Fruit fly (Drosophila melanogaster): ENCODE results near the gene PIG-C.

PIG-C gene

dm6 chr3L:3303087-3303526 is 15.9 kb downstream of the PIG-C start, which contains the start of gene CG14968 (continued):
- TF ChIP-seq spab (GFP tag; optimal IDR thresholded peaks at IDR 0.05) = peak; percentile 80
- peak; percentile 98 for TF ChIP-seq Eip78C (GFP tag)
- peak; percentile 88 for TF ChIP-seq CG3032 (tag; optimal IDR thresholded peaks at IDR 0.05)
- peak; percentile 91 for TF ChIP-seq dsx (GFP tag; optimal IDR thresholded peaks at IDR 0.05; ENCODE audit: poor library complexity, severe bottlenecking)
- TF ChIP-seq ss (GFP tag; optimal IDR thresholded peaks at IDR 0.05) = peak; percentile 79 to 89
- TF ChIP-seq CG1621 (tag; optimal IDR thresholded peaks at IDR 0.05) = peak; percentile 67
- TF ChIP-seq Sox15 (GFP tag; optimal IDR thresholded peaks at IDR 0.05) = peak; percentile 88
- peak; percentile 93 for TF ChIP-seq Sox102F (GFP tag; optimal IDR thresholded peaks at IDR 0.05)
- TF ChIP-seq acj6 (GFP tag; optimal IDR thresholded peaks at IDR 0.05) = peak; percentile 95
- TF ChIP-seq CG9139 (GFP tag; optimal IDR thresholded peaks at IDR 0.05) = peak; percentile 77
- TF ChIP-seq pdm3 (GFP tag; optimal IDR thresholded peaks at IDR 0.05) = peak; percentile 91
- peak; percentile 92 for TF ChIP-seq CG6792 (GFP tag; optimal IDR thresholded peaks at IDR 0.05)
- TF ChIP-seq CG32006 (GFP tag; optimal IDR thresholded peaks at IDR 0.05) = peak; percentile 93
- peak; percentile 97 for TF ChIP-seq CG34406 (GFP tag; optimal IDR thresholded peaks at IDR 0.05)
- peak; percentile 88 for TF ChIP-seq Hr4 (GFP tag; optimal IDR thresholded peaks at IDR 0.05)
- TF ChIP-seq fd85E (GFP tag; optimal IDR thresholded peaks at IDR 0.05) = peak; percentile 86
- TF ChIP-seq CG6808 (GFP tag; optimal IDR thresholded peaks at IDR 0.05) = peak; percentile 76
- peak; percentile 78 for TF ChIP-seq CG16779 (tag; optimal IDR thresholded peaks at IDR 0.05)
- TF ChIP-seq CG8319 (GFP tag; optimal IDR thresholded peaks at IDR 0.05) = peak; percentile 91
- TF ChIP-seq CG6854 (GFP tag; optimal IDR thresholded peaks at IDR 0.05) = peak; percentile 92
- TF ChIP-seq CG6163 (GFP tag; IDR thresholded peaks at IDR 0.05) = peak; percentile 99
- TF ChIP-seq lz (GFP tag; optimal IDR thresholded peaks at IDR 0.05) = peak; percentile 93
- peak; percentile 94 for TF ChIP-seq Ets96B (tag; optimal IDR thresholded peaks at IDR 0.05)
- TF ChIP-seq CG7368 (GFP tag; optimal IDR thresholded peaks at IDR 0.05) = peak; percentile 91

- TF ChIP-seq net (GFP tag; optimal IDR thresholded peaks at IDR 0.05) (peak; percentile 39), CG6163 (GFP tag; IDR thresholded peaks at IDR 0.05) (peak; percentile 59; the same call in 2 of the 3 replicates), spab (GFP tag; optimal IDR thresholded peaks at IDR 0.05) (no peak), CG7368 (GFP tag; optimal IDR thresholded peaks at IDR 0.05) (no peak), CG11762 (GFP tag; optimal IDR thresholded peaks at IDR 0.05; ENCODE audit: insufficient read depth) (no peak), Eip93F (GFP tag; optimal IDR thresholded peaks at IDR 0.05) (no peak), CG3919 (GFP tag; optimal IDR thresholded peaks at IDR 0.05) (peak; percentile 36), Hr38 (GFP tag; optimal IDR thresholded peaks at IDR 0.05) (no peak), Eip78C (GFP tag) (peak; percentile 61), Smox (GFP tag; optimal IDR thresholded peaks at IDR 0.05) (peak; percentile 14), CG6808 (GFP tag; optimal IDR thresholded peaks at IDR 0.05) (no peak), CG6854 (GFP tag; optimal IDR thresholded peaks at IDR 0.05) (no peak), vri (GFP tag; optimal IDR thresholded peaks at IDR 0.05) (peak; percentile 66), pdm3 (GFP tag; optimal IDR thresholded peaks at IDR 0.05) (peak; percentile 52), CG11902 (GFP tag; optimal IDR thresholded peaks at IDR 0.05) (no peak), CG34406 (GFP tag; optimal IDR thresholded peaks at IDR 0.05) (no peak), Sox102F (GFP tag; optimal IDR thresholded peaks at IDR 0.05) (no peak), CG11294 (GFP tag; IDR thresholded peaks at IDR 0.05) (peak; percentile 43; the same call in 1 of the 2 replicates), CG6792 (GFP tag; optimal IDR thresholded peaks at IDR 0.05) (peak; percentile 24), svp (GFP tag) (peak; percentile 62), CG6276 (GFP tag; optimal IDR thresholded peaks at IDR 0.05) (peak; percentile 77), CG9139 (GFP tag; optimal IDR thresholded peaks at IDR 0.05) (no peak), Sox15 (GFP tag; optimal IDR thresholded peaks at IDR 0.05) (no peak), CG10669 (GFP tag; optimal IDR thresholded peaks at IDR 0.05) (no peak), CG31627 (GFP tag; optimal IDR thresholded peaks at IDR 0.05) (no peak), CG32006 (GFP tag; optimal IDR thresholded peaks at IDR 0.05) (peak; percentile 74), Hr39 (GFP tag; optimal IDR thresholded peaks at IDR 0.05) (peak; percentile 16), Sox14 (GFP tag; optimal IDR thresholded peaks at IDR 0.05) (peak; percentile 45), fkh (GFP tag; optimal IDR thresholded peaks at IDR 0.05) (peak; percentile 92), Eip75B (GFP tag; optimal IDR thresholded peaks at IDR 0.05) (peak; percentile 19), cyc (GFP tag; optimal IDR thresholded peaks at IDR 0.05) (no peak), CG8319 (GFP tag; optimal IDR thresholded peaks at IDR 0.05) (no peak), CG16779 (tag; optimal IDR thresholded peaks at IDR 0.05) (no peak), CG3032 (tag; optimal IDR thresholded peaks at IDR 0.05) (no peak), dsx (GFP tag; optimal IDR thresholded peaks at IDR 0.05; ENCODE audit: poor library complexity, severe bottlenecking) (no peak), Gug (GFP tag; IDR thresholded peaks at IDR 0.05) (peak; percentile 59), salr (GFP tag; optimal IDR thresholded peaks at IDR 0.05) (peak in 1 of 2 experiments; percentile 69), Met (GFP tag; optimal IDR thresholded peaks at IDR 0.05) (peak; percentile 32), topi (GFP tag; optimal IDR thresholded peaks at IDR 0.05) (peak; percentile 27)
Measured at dm6 chr3L:3301171-3301738, 17.8 kb downstream of the PIG-C start.
